Worm (Caenorhabditis elegans) whole organism, young adult: Measurements from ENCODE around the gene nas-21.

Source experiments
- B0019.2 ChIP-seq: fragments of 200-800 bp; sonication (Bioruptor generic); conservative IDR thresholded peaks from 2 replicates; pipeline ENCODE4 v1.3.6; 2022; ENCODE audit warnings: missing genetic modification reagents, missing genetic modification characterization, missing compliant biosample characterization
- B0035.1 ChIP-seq: sonication (generic microtip); optimal IDR thresholded peaks from 2 replicates; lab custom pipeline; 2016; ENCODE audit warnings: missing genetic modification characterization, mild to moderate bottlenecking, missing compliant biosample characterization, missing genotype, missing genetic modification reagents
- C06A6.2 ChIP-seq: fragments of 200-800 bp; sonication (Bioruptor generic); conservative IDR thresholded peaks from 2 replicates; pipeline ENCODE4 v1.3.6; 2022; ENCODE audit warnings: missing genetic modification characterization, missing compliant biosample characterization
- F22D6.2 ChIP-seq: sonication (generic microtip); optimal IDR thresholded peaks from 2 replicates; lab custom pipeline; 2016; ENCODE audit warnings: mild to moderate bottlenecking, missing genetic modification characterization, missing compliant biosample characterization
- F49E8.2 ChIP-seq: sonication (generic microtip); optimal IDR thresholded peaks from 3 replicates; lab custom pipeline; 2017; ENCODE audit warnings: missing genetic modification characterization, mild to moderate bottlenecking, missing compliant biosample characterization, antibody characterized with exemption, moderate library complexity; ENCODE audit not compliant: insufficient read depth
- F52B5.7 ChIP-seq: sonication (generic microtip); optimal IDR thresholded peaks from 2 replicates; lab custom pipeline; 2016; ENCODE audit warnings: mild to moderate bottlenecking, missing genetic modification characterization, missing compliant biosample characterization
- F55B11.4 ChIP-seq: sonication (generic microtip); optimal IDR thresholded peaks from 2 replicates; lab custom pipeline; 2016; ENCODE audit warnings: missing compliant biosample characterization, missing genetic modification characterization, borderline replicate concordance; ENCODE audit not compliant: insufficient read depth
- K11D2.4 ChIP-seq: fragments of 200-800 bp; sonication (Bioruptor generic); IDR thresholded peaks from 2 replicates; pipeline ENCODE4 v1.3.6; 2022; ENCODE audit warnings: missing genetic modification reagents, missing genetic modification characterization, missing compliant biosample characterization
- Y67H2A.10 ChIP-seq: fragments of 200-800 bp; sonication (Bioruptor generic); conservative IDR thresholded peaks from 2 replicates; pipeline ENCODE4 v1.3.6; 2022; ENCODE audit warnings: missing genetic modification reagents, missing genetic modification characterization, missing compliant biosample characterization
- Y79H2A.3 ChIP-seq: fragments of 200-800 bp; sonication (Bioruptor generic); conservative IDR thresholded peaks from 2 replicates; pipeline ENCODE4 v1.3.6; 2022; ENCODE audit warnings: missing genetic modification reagents, missing genetic modification characterization, missing compliant biosample characterization
- aptf-2 ChIP-seq: fragments of 200-800 bp; sonication (Bioruptor generic); conservative IDR thresholded peaks from 2 replicates; pipeline ENCODE4 v1.3.6; 2022; ENCODE audit warnings: missing genetic modification reagents, missing genetic modification characterization, missing compliant biosample characterization
- aptf-3 ChIP-seq: fragments of 200-800 bp; sonication (Bioruptor generic); IDR thresholded peaks from 2 replicates; pipeline ENCODE4 v1.3.6; 2022; ENCODE audit warnings: missing genetic modification characterization, missing compliant biosample characterization
- attf-6 ChIP-seq: fragments of 200-800 bp; sonication (Bioruptor generic); IDR thresholded peaks from 2 replicates; pipeline ENCODE4 v1.3.6; 2022; ENCODE audit warnings: missing genetic modification reagents, missing genetic modification characterization, missing compliant biosample characterization
- ceh-58 ChIP-seq: fragments of 200-800 bp; sonication (Bioruptor generic); IDR thresholded peaks from 2 replicates; pipeline ENCODE4 v1.3.6; 2022; ENCODE audit warnings: missing genetic modification characterization, missing compliant biosample characterization
- ceh-79 ChIP-seq: sonication (generic microtip); optimal IDR thresholded peaks from 2 replicates; lab custom pipeline; 2017; ENCODE audit warnings: mild to moderate bottlenecking, missing genetic modification characterization, missing compliant biosample characterization
- dox-1 ChIP-seq: fragments of 200-800 bp; sonication (Bioruptor generic); IDR thresholded peaks from 2 replicates; pipeline ENCODE4 v1.3.6; 2022; ENCODE audit warnings: missing genetic modification reagents, missing genetic modification characterization, missing compliant biosample characterization
- efl-1 ChIP-seq: fragments of 150-350 bp; optimal IDR thresholded peaks from 2 replicates; lab custom pipeline; 2014; ENCODE audit warnings: missing biosample characterization, missing genetic modification reagents, missing genetic modification characterization
- egrh-3 ChIP-seq: fragments of 200-800 bp; sonication (Bioruptor generic); IDR thresholded peaks from 2 replicates; pipeline ENCODE4 v1.3.6; 2022; ENCODE audit warnings: missing genetic modification reagents, missing genetic modification characterization, missing compliant biosample characterization
- ets-4 ChIP-seq: fragments of 200-800 bp; sonication (Bioruptor generic); optimal IDR thresholded peaks from 2 replicates; lab custom pipeline; 2018; ENCODE audit warnings: mild to moderate bottlenecking, missing genetic modification characterization, missing compliant biosample characterization
- fkh-3 ChIP-seq: sonication (generic microtip); optimal IDR thresholded peaks from 2 replicates; lab custom pipeline; 2016; ENCODE audit warnings: mild to moderate bottlenecking, missing genetic modification characterization, missing compliant biosample characterization
- hlh-12 ChIP-seq: sonication (generic microtip); optimal IDR thresholded peaks from 2 replicates; lab custom pipeline; 2016; ENCODE audit warnings: missing genetic modification characterization, missing compliant biosample characterization
- hrde-1 ChIP-seq: sonication (generic microtip); optimal IDR thresholded peaks from 2 replicates; lab custom pipeline; 2016; ENCODE audit warnings: missing genetic modification characterization, mild to moderate bottlenecking, missing compliant biosample characterization, moderate library complexity, missing genotype, missing genetic modification reagents, borderline replicate concordance
- lag-1 ChIP-seq: fragments of 200-800 bp; sonication (Bioruptor generic); IDR thresholded peaks from 2 replicates; pipeline ENCODE4 v1.3.6; 2022; ENCODE audit warnings: missing genetic modification reagents, missing genetic modification characterization, missing compliant biosample characterization
- let-607 ChIP-seq, 2 experiments: fragments of 200-800 bp in 1 of 2; sonication (Bioruptor generic) in 1 of 2; sonication (generic microtip) in 1 of 2; optimal IDR thresholded peaks; 2 replicates each; lab custom pipeline; 2016 to 2018; ENCODE audit warnings: mild to moderate bottlenecking in 2 of 2, missing compliant biosample characterization in 2 of 2, missing genetic modification characterization in 2 of 2, moderate library complexity in 2 of 2, missing genotype in 1 of 2
- lin-54 ChIP-seq: fragments of 200-800 bp; sonication (Bioruptor generic); optimal IDR thresholded peaks from 2 replicates; lab custom pipeline; 2018; ENCODE audit warnings: mild to moderate bottlenecking, missing genetic modification characterization, missing compliant biosample characterization
- mes-4 ChIP-seq: sonication (generic microtip); optimal IDR thresholded peaks from 2 replicates; lab custom pipeline; 2016; ENCODE audit warnings: missing genotype, missing genetic modification characterization, missing compliant biosample characterization
- nhr-80 ChIP-seq: sonication (generic microtip); optimal IDR thresholded peaks from 2 replicates; lab custom pipeline; 2016; ENCODE audit warnings: missing genetic modification characterization, missing compliant biosample characterization
- nhr-90 ChIP-seq: sonication (generic microtip); optimal IDR thresholded peaks from 2 replicates; lab custom pipeline; 2016; ENCODE audit warnings: missing genotype, mild to moderate bottlenecking, missing genetic modification characterization, missing compliant biosample characterization
- pbrm-1 ChIP-seq: fragments of 200-800 bp; sonication (Bioruptor generic); IDR thresholded peaks from 2 replicates; pipeline ENCODE4 v1.3.6; 2022; ENCODE audit warnings: missing genetic modification reagents, missing genetic modification characterization, missing compliant biosample characterization
- rec-8 ChIP-seq, 2 experiments: sonication (generic microtip); optimal IDR thresholded peaks; 2 replicates each; lab custom pipeline; 2016; ENCODE audit warnings: mild to moderate bottlenecking in 2 of 2, missing genetic modification characterization in 2 of 2, missing genetic modification reagents in 2 of 2, missing genotype in 2 of 2, missing biosample characterization in 1 of 2, missing compliant biosample characterization in 1 of 2, moderate library complexity in 1 of 2
- sea-2 ChIP-seq: fragments of 200-800 bp; sonication (Bioruptor generic); IDR thresholded peaks from 2 replicates; pipeline ENCODE4 v1.3.6; 2022; ENCODE audit warnings: missing genetic modification characterization, missing compliant biosample characterization
- snpc-1.1 ChIP-seq: sonication (generic microtip); optimal IDR thresholded peaks from 2 replicates; lab custom pipeline; 2017; ENCODE audit warnings: missing genetic modification characterization, mild to moderate bottlenecking, missing compliant biosample characterization, antibody characterized with exemption, moderate library complexity, missing genotype, missing genetic modification reagents; ENCODE audit not compliant: insufficient read depth
- somi-1 ChIP-seq: fragments of 200-800 bp; sonication (Bioruptor generic); optimal IDR thresholded peaks from 2 replicates; lab custom pipeline; 2018; ENCODE audit warnings: mild to moderate bottlenecking, missing genetic modification characterization, missing compliant biosample characterization
- tbp1 ChIP-seq: fragments of 200-800 bp; sonication (Bioruptor generic); optimal IDR thresholded peaks from 2 replicates; lab custom pipeline; 2018; ENCODE audit warnings: mild to moderate bottlenecking, missing genetic modification characterization, missing compliant biosample characterization
- tbx-9 ChIP-seq: sonication (generic microtip); optimal IDR thresholded peaks from 2 replicates; lab custom pipeline; 2016; ENCODE audit warnings: borderline replicate concordance, missing genetic modification characterization, inconsistent platforms, missing compliant biosample characterization

The nas-21 gene

ce11 chrV:11454917-11455316 is 17.4 kb upstream of the nas-21 start:
- TF ChIP-seq mes-4 (tag; lab: Kevin White, UChicago) (no peak), B0019.2 (GFP tag; lab: Robert Waterston, UW) (no peak)
- TF ChIP-seq, all 124 proteins: peak for 0

ce11 chrV:11459255-11459654 is 13.1 kb upstream of the nas-21 start, which contains the start of gene T11F9.1:
T11F9.1 (plus strand) TSS chrV:11459555.
- no peak for TF ChIP-seq hlh-12 (tag; lab: Kevin White, UChicago)
- TF ChIP-seq snpc-1.1 (tag; lab: Kevin White, UChicago), result no peak

ce11 chrV:11462963-11463453 is 9.4 kb upstream of the nas-21 start, which contains the start of gene zipt-16:
zipt-16 (plus strand) TSS chrV:11463013.
- TF ChIP-seq B0035.1 (tag; lab: Kevin White, UChicago) (no peak), somi-1 (GFP tag; lab: Kevin White, UChicago) (no peak), aptf-3 (GFP tag; lab: Robert Waterston, UW) (no peak), pbrm-1 (GFP tag; lab: Robert Waterston, UW) (no peak), F52B5.7 (tag; lab: Kevin White, UChicago) (no peak), tbx-9 (tag; lab: Kevin White, UChicago) (no peak), hrde-1 (tag; lab: Kevin White, UChicago) (no peak), dox-1 (no peak), attf-6 (GFP tag; lab: Robert Waterston, UW) (no peak), K11D2.4 (no peak), efl-1 (GFP tag; lab: Kevin White, UChicago) (no peak), Y67H2A.10 (no peak)
- TF ChIP-seq, all 124 proteins: peak for 0

ce11 chrV:11470210-11470713 is 2.1 kb upstream of the nas-21 start, which contains the start of gene aat-6:
aat-6 (minus strand) TSS chrV:11470663.
- no peak for TF ChIP-seq F49E8.2 (tag; lab: Kevin White, UChicago)
- peak in 1 of 2 experiments; percentile 23 for TF ChIP-seq let-607 (tag; optimal IDR thresholded peaks at IDR 0.05; lab: Kevin White, UChicago)
- TF ChIP-seq ets-4 (GFP tag; lab: Kevin White, UChicago), result peak; percentile 38
- peak; percentile 92 for TF ChIP-seq nhr-80 (tag; lab: Kevin White, UChicago)
- TF ChIP-seq dox-1, result no peak

ce11 chrV:11474399-11474798 is 2.0 kb downstream of the nas-21 start, which contains the start of gene nas-22:
nas-22 (plus strand) TSS chrV:11474699.
- TF ChIP-seq nhr-90 (tag; lab: Kevin White, UChicago) (no peak), lag-1 (GFP tag; lab: Robert Waterston, UW) (no peak), somi-1 (GFP tag; lab: Kevin White, UChicago) (no peak), ceh-58 (GFP tag; lab: Robert Waterston, UW) (no peak), tbp1 (GFP tag; lab: Kevin White, UChicago) (no peak), hrde-1 (tag; lab: Kevin White, UChicago) (no peak), F55B11.4 (no peak), Y79H2A.3 (GFP tag; lab: Robert Waterston, UW) (no peak), rec-8 (tag; optimal IDR thresholded peaks at IDR 0.05; lab: Kevin White, UChicago) (no peak), ceh-79 (tag; lab: Kevin White, UChicago) (no peak), attf-6 (GFP tag; lab: Robert Waterston, UW) (no peak), F22D6.2 (no peak), C06A6.2 (GFP tag; lab: Robert Waterston, UW) (no peak), egrh-3 (GFP tag; lab: Robert Waterston, UW) (no peak), sea-2 (no peak), aptf-2 (GFP tag; lab: Robert Waterston, UW) (no peak), fkh-3 (tag; lab: Kevin White, UChicago) (no peak), B0035.1 (tag; lab: Kevin White, UChicago) (no peak), lin-54 (GFP tag; lab: Kevin White, UChicago) (no peak)
- TF ChIP-seq, all 124 proteins: peak for 0
